Fruit fly (Drosophila melanogaster) whole organism, embryonic: ENCODE measurements around the gene CG34348.

Experiments
- Ada2b ChIP-seq: fragments of 200-800 bp; sonication (Bioruptor generic); IDR thresholded peaks from 2 replicates; pipeline ENCODE4 v1.3.6; 2022; ENCODE audit warnings: missing biosample characterization, missing genetic modification characterization
- Asciz ChIP-seq: fragments of 200-800 bp; sonication (Bioruptor generic); optimal IDR thresholded peaks from 2 replicates; lab custom pipeline; 2017; ENCODE audit warnings: missing biosample characterization, mild to moderate bottlenecking, missing genetic modification characterization, missing genetic modification reagents
- Atf-2 ChIP-seq: fragments of 200-800 bp; sonication (Bioruptor generic); optimal IDR thresholded peaks from 2 replicates; lab custom pipeline; 2016; ENCODE audit warnings: missing biosample characterization, missing genetic modification characterization
- Awh ChIP-seq: fragments of 200-800 bp; sonication (Bioruptor generic); IDR thresholded peaks from 2 replicates; pipeline ENCODE4, ENCODE4 v1.3.6; 2022; ENCODE audit warnings: missing biosample characterization, missing genetic modification characterization
- CG1024 ChIP-seq: fragments of 200-800 bp; sonication (Bioruptor generic); IDR thresholded peaks from 2 replicates; pipeline ENCODE4 v1.3.6; 2022; ENCODE audit warnings: missing biosample characterization, missing genetic modification characterization
- CG10431 ChIP-seq: fragments of 200-800 bp; sonication (Bioruptor generic); optimal IDR thresholded peaks from 3 replicates; lab custom pipeline; 2018; ENCODE audit warnings: missing biosample characterization, mild to moderate bottlenecking, missing genetic modification characterization
- CG11085 ChIP-seq: fragments of 200-800 bp; sonication (Bioruptor generic); IDR thresholded peaks from 2 replicates; pipeline ENCODE4 v1.3.6; 2022; ENCODE audit warnings: missing biosample characterization, missing genetic modification characterization
- CG11247 ChIP-seq: fragments of 200-800 bp; sonication (Bioruptor generic); IDR thresholded peaks from 2 replicates; pipeline ENCODE4 v1.3.6; 2022; ENCODE audit warnings: missing biosample characterization, missing genetic modification characterization
- CG11398 ChIP-seq: fragments of 200-800 bp; sonication (Bioruptor generic); optimal IDR thresholded peaks from 2 replicates; lab custom pipeline; 2016; ENCODE audit warnings: missing biosample characterization, missing genetic modification characterization
- CG11560 ChIP-seq: fragments of 200-800 bp; sonication (Bioruptor generic); IDR thresholded peaks from 3 replicates; pipeline ENCODE4 v1.3.6; 2022; ENCODE audit warnings: missing biosample characterization, missing genetic modification characterization
- CG12299 ChIP-seq: fragments of 200-800 bp; sonication (Bioruptor generic); optimal IDR thresholded peaks from 2 replicates; lab custom pipeline; 2018; ENCODE audit warnings: missing biosample characterization, mild to moderate bottlenecking, missing genetic modification characterization
- CG14860 ChIP-seq: fragments of 200-800 bp; sonication (Bioruptor generic); IDR thresholded peaks from 3 replicates; pipeline ENCODE4 v1.3.6; 2022; ENCODE audit warnings: missing biosample characterization, missing genetic modification characterization; ENCODE audit not compliant: partially characterized antibody
- CG15269 ChIP-seq: fragments of 200-800 bp; sonication (Bioruptor generic); optimal IDR thresholded peaks from 2 replicates; lab custom pipeline; 2018; ENCODE audit warnings: missing biosample characterization, mild to moderate bottlenecking, missing genetic modification characterization, moderate library complexity
- CG1529 ChIP-seq: fragments of 200-800 bp; sonication (Bioruptor generic); optimal IDR thresholded peaks from 3 replicates; lab custom pipeline; 2018; ENCODE audit warnings: missing biosample characterization, missing genetic modification characterization
- CG16779 ChIP-seq: fragments of 200-800 bp; sonication (Bioruptor generic); IDR thresholded peaks from 2 replicates; pipeline ENCODE4 v1.3.6; 2022; ENCODE audit warnings: missing biosample characterization, missing genetic modification characterization
- CG16815 ChIP-seq: fragments of 200-800 bp; sonication (Bioruptor generic); optimal IDR thresholded peaks from 3 replicates; lab custom pipeline; 2017; ENCODE audit warnings: missing biosample characterization, mild to moderate bottlenecking, missing genetic modification characterization
- CG31365 ChIP-seq: fragments of 200-800 bp; sonication (Bioruptor generic); optimal IDR thresholded peaks from 2 replicates; lab custom pipeline; 2018; ENCODE audit warnings: missing biosample characterization, mild to moderate bottlenecking, missing genetic modification characterization
- CG33557 ChIP-seq: fragments of 200-800 bp; sonication (Bioruptor generic); optimal IDR thresholded peaks from 2 replicates; lab custom pipeline; 2019; ENCODE audit warnings: missing biosample characterization, mild to moderate bottlenecking, missing genetic modification characterization, moderate library complexity
- CG42726 ChIP-seq: fragments of 200-800 bp; sonication (Bioruptor generic); IDR thresholded peaks from 2 replicates; pipeline ENCODE4 v1.3.6; 2022; ENCODE audit warnings: missing biosample characterization, missing genetic modification characterization; ENCODE audit not compliant: partially characterized antibody
- CG4404 ChIP-seq: fragments of 200-800 bp; sonication (Bioruptor generic); IDR thresholded peaks from 2 replicates; pipeline ENCODE4 v1.3.6; 2022; ENCODE audit warnings: missing biosample characterization, missing genetic modification characterization
- CG4424 ChIP-seq: fragments of 200-800 bp; sonication (Bioruptor generic); optimal IDR thresholded peaks from 3 replicates; lab custom pipeline; 2016; ENCODE audit warnings: missing biosample characterization, missing genetic modification characterization
- CG6813 ChIP-seq: fragments of 200-800 bp; sonication (Bioruptor generic); optimal IDR thresholded peaks from 2 replicates; lab custom pipeline; 2017; ENCODE audit warnings: missing biosample characterization, missing genetic modification characterization, mild to moderate bottlenecking, moderate library complexity, missing genetic modification reagents
- CG7745 ChIP-seq: fragments of 200-800 bp; sonication (Bioruptor generic); optimal IDR thresholded peaks from 2 replicates; lab custom pipeline; 2018; ENCODE audit warnings: missing biosample characterization, mild to moderate bottlenecking, missing genetic modification characterization, moderate library complexity
- CG8290 ChIP-seq, 3 experiments: fragments of 200-800 bp; sonication (Bioruptor generic); optimal IDR thresholded peaks; 2 replicates each; lab custom pipeline; 2016 to 2019; ENCODE audit warnings: missing biosample characterization in 3 of 3, missing genetic modification characterization in 3 of 3, mild to moderate bottlenecking in 2 of 3, moderate library complexity in 1 of 3
- CG9609 ChIP-seq: fragments of 200-800 bp; sonication (Bioruptor generic); optimal IDR thresholded peaks from 3 replicates; lab custom pipeline; 2016; ENCODE audit warnings: missing biosample characterization, missing genetic modification characterization
- CG9797 ChIP-seq: fragments of 200-800 bp; sonication (Bioruptor generic); optimal IDR thresholded peaks from 3 replicates; lab custom pipeline; 2018; ENCODE audit warnings: missing biosample characterization, mild to moderate bottlenecking, missing genetic modification characterization
- CG9876 ChIP-seq: fragments of 200-800 bp; sonication (Bioruptor generic); optimal IDR thresholded peaks from 2 replicates; lab custom pipeline; 2016; ENCODE audit warnings: missing biosample characterization, missing genetic modification characterization
- Camta ChIP-seq: fragments of 200-800 bp; sonication (Bioruptor generic); optimal IDR thresholded peaks from 2 replicates; lab custom pipeline; 2016; ENCODE audit warnings: missing biosample characterization, missing genetic modification characterization
- Dref ChIP-seq: fragments of 200-800 bp; sonication (Bioruptor generic); IDR thresholded peaks from 2 replicates; pipeline ENCODE4 v1.3.6; 2022; ENCODE audit warnings: missing biosample characterization, missing genetic modification characterization
- ERR ChIP-seq: fragments of 200-800 bp; sonication (Bioruptor generic); optimal IDR thresholded peaks from 2 replicates; lab custom pipeline; 2016; ENCODE audit warnings: missing biosample characterization, missing genetic modification characterization
- Elba2 ChIP-seq: fragments of 200-800 bp; sonication (Bioruptor generic); optimal IDR thresholded peaks from 3 replicates; lab custom pipeline; 2016; ENCODE audit warnings: missing biosample characterization, missing genetic modification characterization
- Ets65A ChIP-seq: fragments of 200-800 bp; sonication (Bioruptor generic); peaks from one replicate; lab custom pipeline; 2016; ENCODE audit warnings: missing biosample characterization, missing genetic modification characterization
- HLHmδ ChIP-seq: fragments of 200-800 bp; sonication (Bioruptor generic); optimal IDR thresholded peaks from 2 replicates; lab custom pipeline; 2018; ENCODE audit warnings: missing biosample characterization, mild to moderate bottlenecking, missing genetic modification characterization, moderate library complexity
- Hand ChIP-seq: fragments of 200-800 bp; sonication (Bioruptor generic); optimal IDR thresholded peaks from 2 replicates; lab custom pipeline; 2017; ENCODE audit warnings: mild to moderate bottlenecking, missing biosample characterization, missing genetic modification reagents, missing genetic modification characterization
- Myb ChIP-seq: fragments of 200-800 bp; sonication (Bioruptor generic); optimal IDR thresholded peaks from 2 replicates; lab custom pipeline; 2016; ENCODE audit warnings: missing biosample characterization, missing genetic modification characterization
- Nf-YC ChIP-seq: fragments of 200-800 bp; optimal IDR thresholded peaks from 3 replicates; lab custom pipeline; 2019; ENCODE audit warnings: missing biosample characterization, mild to moderate bottlenecking, missing genetic modification characterization, moderate library complexity
- Ssrp ChIP-seq: fragments of 200-800 bp; sonication (Bioruptor generic); optimal IDR thresholded peaks from 2 replicates; lab custom pipeline; 2018; ENCODE audit warnings: missing biosample characterization, mild to moderate bottlenecking, missing genetic modification characterization, moderate library complexity
- Vsx1 ChIP-seq: fragments of 200-800 bp; sonication (Bioruptor generic); optimal IDR thresholded peaks from 2 replicates; lab custom pipeline; 2017; ENCODE audit warnings: missing biosample characterization, mild to moderate bottlenecking, missing genetic modification characterization, missing genetic modification reagents
- al ChIP-seq: fragments of 200-800 bp; sonication (Bioruptor generic); IDR thresholded peaks from 2 replicates; pipeline ENCODE4 v1.3.6; 2022; ENCODE audit warnings: missing biosample characterization, missing genetic modification characterization
- btn ChIP-seq: fragments of 200-800 bp; sonication (Bioruptor generic); optimal IDR thresholded peaks from 2 replicates; lab custom pipeline; 2016; ENCODE audit warnings: missing biosample characterization, missing genetic modification characterization
- disco-r ChIP-seq: fragments of 200-800 bp; sonication (Bioruptor generic); optimal IDR thresholded peaks from 2 replicates; lab custom pipeline; 2016; ENCODE audit warnings: missing biosample characterization, missing genetic modification characterization
- dm ChIP-seq: fragments of 200-800 bp; sonication (Bioruptor generic); optimal IDR thresholded peaks from 3 replicates; lab custom pipeline; 2016; ENCODE audit warnings: missing biosample characterization, missing genetic modification characterization
- gce ChIP-seq: fragments of 200-800 bp; sonication (Bioruptor generic); IDR thresholded peaks from 3 replicates; pipeline ENCODE4 v1.3.6; 2022; ENCODE audit warnings: missing biosample characterization, missing genetic modification characterization
- ham ChIP-seq: fragments of 200-800 bp; sonication (Bioruptor generic); IDR thresholded peaks from 2 replicates; pipeline ENCODE4 v1.3.6; 2022; ENCODE audit warnings: missing biosample characterization, missing genetic modification characterization
- kah ChIP-seq: fragments of 200-800 bp; sonication (Bioruptor generic); optimal IDR thresholded peaks from 2 replicates; lab custom pipeline; 2018; ENCODE audit warnings: missing biosample characterization, mild to moderate bottlenecking, missing genetic modification characterization
- klu ChIP-seq: fragments of 200-800 bp; sonication (Bioruptor generic); IDR thresholded peaks from 2 replicates; pipeline ENCODE4 v1.3.6; 2022; ENCODE audit warnings: missing biosample characterization, missing genetic modification characterization
- pnt ChIP-seq: fragments of 200-800 bp; sonication (Bioruptor generic); optimal IDR thresholded peaks from 3 replicates; lab custom pipeline; 2016; ENCODE audit warnings: missing biosample characterization, missing genetic modification characterization
- pum ChIP-seq: fragments of 200-800 bp; sonication (Bioruptor generic); optimal IDR thresholded peaks from 2 replicates; lab custom pipeline; 2016; ENCODE audit warnings: missing biosample characterization, missing genetic modification characterization
- sob ChIP-seq: fragments of 200-800 bp; sonication (Bioruptor generic); IDR thresholded peaks from 2 replicates; pipeline ENCODE4 v1.3.6; 2022; ENCODE audit warnings: missing biosample characterization, missing genetic modification characterization
- ttk ChIP-seq: fragments of 200-800 bp; sonication (Bioruptor generic); IDR thresholded peaks from 2 replicates; pipeline ENCODE4 v2.1.2; 2022; ENCODE audit warnings: missing biosample characterization, missing genetic modification characterization

CG34348 gene

DNA sequence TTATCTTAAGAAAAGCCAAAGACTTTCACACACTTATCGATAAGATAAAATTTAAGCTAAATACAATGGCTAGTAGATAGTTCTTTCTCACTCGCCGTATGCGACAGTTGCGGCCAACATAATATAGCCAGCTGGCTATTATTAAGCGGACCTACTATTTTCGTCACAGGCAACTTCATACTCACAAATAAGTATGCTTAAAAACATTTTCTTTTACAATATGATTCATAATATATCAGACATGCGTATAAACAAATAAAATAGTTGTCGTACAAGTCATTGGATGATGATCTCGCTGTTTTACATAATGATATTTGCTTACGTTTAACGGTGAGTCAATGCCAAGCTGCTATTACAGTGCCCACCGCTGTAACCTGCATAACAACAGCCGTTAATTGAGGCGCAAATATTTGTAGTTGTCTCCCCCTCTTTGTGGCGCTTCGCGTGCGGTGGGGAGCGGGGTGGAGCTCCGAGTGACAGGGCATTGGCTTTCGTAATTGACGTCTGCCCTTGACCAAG lies 13.4 kb upstream of the CG34348 start (continued):
- TF ChIP-seq Ada2b (GFP tag; lab: Robert Waterston, UW) (peak; percentile 31; the same call in 1 of the 2 replicates), Asciz (GFP tag; lab: Kevin White, UChicago) (peak; percentile 71), CG14860 (no peak), CG31365 (peak; percentile 54), CG4404 (no peak), al (peak; percentile 48), Atf-2 (GFP tag; lab: Kevin White, UChicago) (peak; percentile 24), btn (GFP tag; lab: Kevin White, UChicago) (peak; percentile 29), CG11085 (GFP tag; lab: Robert Waterston, UW) (0 out of 2 replicates have a peak, but pooled peaks have one; percentile 17), pum (GFP tag; lab: Kevin White, UChicago) (peak; percentile 38), klu (GFP tag; lab: Robert Waterston, UW) (0 out of 2 replicates have a peak, but pooled peaks have one; percentile 19), CG6813 (GFP tag; lab: Kevin White, UChicago) (peak; percentile 59), CG1024 (GFP tag; lab: Robert Waterston, UW) (no peak), Ets65A (GFP tag; lab: Kevin White, UChicago) (peak; percentile 87), CG8290 (GFP tag; optimal IDR thresholded peaks at IDR 0.05; lab: Kevin White, UChicago) (no peak), CG8290 (tag; optimal IDR thresholded peaks at IDR 0.05; lab: Kevin White, UChicago) (no peak), Ssrp (tag; lab: Kevin White, UChicago) (peak; percentile 60), gce (0 out of 3 replicates have a peak, but pooled peaks have one; percentile 32), CG4424 (peak; percentile 55), kah (GFP tag; lab: Kevin White, UChicago) (peak; percentile 31), CG16815 (peak; percentile 22), Vsx1 (GFP tag; lab: Kevin White, UChicago) (no peak), Dref (GFP tag; lab: Robert Waterston, UW) (no peak), Myb (GFP tag; lab: Kevin White, UChicago) (peak; percentile 32), CG10431 (GFP tag; lab: Kevin White, UChicago) (no peak), CG9609 (GFP tag; lab: Kevin White, UChicago) (peak; percentile 66), Awh (GFP tag; lab: Robert Waterston, UW) (peak; percentile 69; the same call in 1 of the 2 replicates), sob (GFP tag; lab: Robert Waterston, UW) (peak; percentile 68), CG11398 (peak; percentile 34), ttk (GFP tag; lab: Robert Waterston, UW) (peak; percentile 51), CG12299 (tag; lab: Kevin White, UChicago) (peak; percentile 52), CG9797 (GFP tag; lab: Kevin White, UChicago) (no peak), CG33557 (GFP tag; lab: Kevin White, UChicago) (no peak), CG16779 (GFP tag; lab: Robert Waterston, UW) (no peak), HLHmδ (GFP tag; lab: Kevin White, UChicago) (no peak), Nf-YC (tag; lab: Kevin White, UChicago) (peak; percentile 37), CG7745 (tag; lab: Kevin White, UChicago) (no peak), Hand (GFP tag; lab: Kevin White, UChicago) (peak; percentile 35), Camta (GFP tag; lab: Kevin White, UChicago) (peak; percentile 49), Elba2 (GFP tag; lab: Kevin White, UChicago) (no peak), CG15269 (peak; percentile 80), pnt (GFP tag; lab: Kevin White, UChicago) (peak; percentile 35), ham (GFP tag; lab: Robert Waterston, UW) (no peak), CG1529 (GFP tag; lab: Kevin White, UChicago) (peak; percentile 57), disco-r (GFP tag; lab: Kevin White, UChicago) (peak; percentile 20), CG9876 (GFP tag; lab: Kevin White, UChicago) (peak; percentile 18), dm (GFP tag; lab: Kevin White, UChicago) (no peak), ERR (GFP tag; lab: Kevin White, UChicago) (no peak), CG11560 (tag; lab: Robert Waterston, UW) (peak; percentile 50; the same call in 1 of the 3 replicates), CG42726 (GFP tag; lab: Robert Waterston, UW) (no peak), CG11247 (GFP tag; lab: Robert Waterston, UW) (peak; percentile 26; the same call in 1 of the 2 replicates)
